Worm (Caenorhabditis elegans) whole organism, L2 larva: ENCODE measurements around the gene srh-279.

Experiments used
- C34F6.9 ChIP-seq: fragments of 150-350 bp; optimal IDR thresholded peaks from 2 replicates; lab custom pipeline; 2014; ENCODE audit warnings: missing biosample characterization, missing genetic modification characterization
- F13H6.1 ChIP-seq: sonication (generic microtip); optimal IDR thresholded peaks from 2 replicates; lab custom pipeline; 2016; ENCODE audit warnings: missing genetic modification characterization, missing compliant biosample characterization
- R02D3.7 ChIP-seq: fragments of 150-350 bp; optimal IDR thresholded peaks from 2 replicates; lab custom pipeline; 2014; ENCODE audit warnings: missing biosample characterization, missing genetic modification characterization
- Y55F3AM.14 ChIP-seq: fragments of 200-800 bp; sonication (Bioruptor generic); optimal IDR thresholded peaks from 2 replicates; lab custom pipeline; 2018; ENCODE audit warnings: mild to moderate bottlenecking, missing genetic modification characterization, missing compliant biosample characterization
- ZK546.5 ChIP-seq: sonication (generic microtip); optimal IDR thresholded peaks from 2 replicates; lab custom pipeline; 2017; ENCODE audit warnings: missing biosample characterization, missing genetic modification characterization
- alr-1 ChIP-seq: fragments of 150-350 bp; optimal IDR thresholded peaks from 2 replicates; lab custom pipeline; 2014; ENCODE audit warnings: missing biosample characterization, missing genetic modification characterization
- aly-2 ChIP-seq: fragments of 150-350 bp; optimal IDR thresholded peaks from 2 replicates; lab custom pipeline; 2014; ENCODE audit warnings: missing biosample characterization, missing genetic modification characterization
- ceh-82 ChIP-seq: fragments of 150-350 bp; optimal IDR thresholded peaks from 2 replicates; lab custom pipeline; 2014; ENCODE audit warnings: missing biosample characterization, missing genetic modification characterization
- dmd-4 ChIP-seq: sonication (generic microtip); optimal IDR thresholded peaks from 2 replicates; lab custom pipeline; 2017; ENCODE audit warnings: missing biosample characterization, missing genetic modification characterization
- egl-27 ChIP-seq: sonication (generic microtip); optimal IDR thresholded peaks from 3 replicates; lab custom pipeline; 2017; ENCODE audit warnings: missing biosample characterization, missing genetic modification reagents, missing genetic modification characterization
- elt-1 ChIP-seq: fragments of 150-350 bp; optimal IDR thresholded peaks from 2 replicates; lab custom pipeline; 2014; ENCODE audit warnings: missing biosample characterization, missing genetic modification characterization
- elt-3 ChIP-seq: sonication (generic microtip); optimal IDR thresholded peaks from 2 replicates; lab custom pipeline; 2017; ENCODE audit warnings: missing biosample characterization, missing genetic modification characterization
- fos-1 ChIP-seq: fragments of 150-350 bp; optimal IDR thresholded peaks from 2 replicates; lab custom pipeline; 2014; ENCODE audit warnings: missing biosample characterization, missing genetic modification characterization
- gmeb-1 ChIP-seq: fragments of 150-350 bp; optimal IDR thresholded peaks from 2 replicates; lab custom pipeline; 2014; ENCODE audit warnings: missing biosample characterization, missing genetic modification characterization
- lin-11 ChIP-seq: fragments of 150-350 bp; sonication (generic microtip); optimal IDR thresholded peaks from 2 replicates; lab custom pipeline; 2014; ENCODE audit warnings: missing biosample characterization, missing genetic modification characterization, inconsistent platforms, mixed read lengths
- lin-13 ChIP-seq: fragments of 150-350 bp; optimal IDR thresholded peaks from 2 replicates; lab custom pipeline; 2014; ENCODE audit warnings: missing biosample characterization, missing genetic modification reagents, missing genetic modification characterization
- lin-39 ChIP-seq: fragments of 150-350 bp; optimal IDR thresholded peaks from 2 replicates; lab custom pipeline; 2014; ENCODE audit warnings: missing biosample characterization, missing genetic modification reagents, missing genetic modification characterization
- lsy-2 ChIP-seq, 2 experiments: fragments of 150-350 bp in 1 of 2; sonication (generic microtip) in 1 of 2; optimal IDR thresholded peaks; 2 replicates each; lab custom pipeline; 2014 to 2017; ENCODE audit warnings: missing biosample characterization in 2 of 2, missing genetic modification characterization in 2 of 2
- mbf-1 ChIP-seq: sonication (generic microtip); optimal IDR thresholded peaks from 2 replicates; lab custom pipeline; 2017; ENCODE audit warnings: missing biosample characterization, missing genetic modification characterization
- mdl-1 ChIP-seq, 2 experiments: fragments of 150-350 bp in 1 of 2; sonication (generic microtip) in 1 of 2; optimal IDR thresholded peaks; 2 replicates each; lab custom pipeline; 2017; ENCODE audit warnings: missing biosample characterization in 2 of 2, missing genetic modification characterization in 2 of 2
- nhr-10 ChIP-seq: sonication (generic microtip); optimal IDR thresholded peaks from 2 replicates; lab custom pipeline; 2017; ENCODE audit warnings: missing biosample characterization, missing genetic modification characterization
- nhr-12 ChIP-seq: fragments of 150-350 bp; optimal IDR thresholded peaks from 2 replicates; lab custom pipeline; 2014; ENCODE audit warnings: missing biosample characterization, missing genetic modification characterization
- nhr-129 ChIP-seq: fragments of 150-350 bp; optimal IDR thresholded peaks from 2 replicates; lab custom pipeline; 2014; ENCODE audit warnings: missing biosample characterization, missing genetic modification characterization
- nhr-21 ChIP-seq: fragments of 150-350 bp; optimal IDR thresholded peaks from 2 replicates; lab custom pipeline; 2014; ENCODE audit warnings: missing biosample characterization, missing genetic modification characterization
- nhr-23 ChIP-seq: fragments of 150-350 bp; optimal IDR thresholded peaks from 2 replicates; lab custom pipeline; 2014; ENCODE audit warnings: missing biosample characterization, missing genetic modification reagents, missing genetic modification characterization
- nhr-237 ChIP-seq: fragments of 150-350 bp; optimal IDR thresholded peaks from 2 replicates; lab custom pipeline; 2014; ENCODE audit warnings: missing biosample characterization, missing genetic modification characterization
- nhr-6 ChIP-seq: fragments of 150-350 bp; optimal IDR thresholded peaks from 2 replicates; lab custom pipeline; 2014; ENCODE audit warnings: missing biosample characterization, missing genetic modification characterization
- nhr-77 ChIP-seq: fragments of 150-350 bp; optimal IDR thresholded peaks from 2 replicates; lab custom pipeline; 2014; ENCODE audit warnings: missing biosample characterization, missing genetic modification characterization
- peb-1 ChIP-seq: fragments of 150-350 bp; optimal IDR thresholded peaks from 2 replicates; lab custom pipeline; 2014; ENCODE audit warnings: missing biosample characterization, missing genetic modification characterization
- sem-4 ChIP-seq: fragments of 150-350 bp; optimal IDR thresholded peaks from 2 replicates; lab custom pipeline; 2014; ENCODE audit warnings: missing biosample characterization, missing genetic modification reagents, missing genetic modification characterization
- sma-3 ChIP-seq: sonication (generic microtip); optimal IDR thresholded peaks from 2 replicates; lab custom pipeline; 2016; ENCODE audit warnings: missing genetic modification reagents, missing genetic modification characterization, missing compliant biosample characterization
- sma-9 ChIP-seq, 2 experiments: fragments of 150-350 bp in 1 of 2; sonication (generic microtip) in 1 of 2; optimal IDR thresholded peaks; 2 replicates each; lab custom pipeline; 2014 to 2016; ENCODE audit warnings: missing genetic modification characterization in 2 of 2, mild to moderate bottlenecking in 1 of 2, missing biosample characterization in 1 of 2, missing compliant biosample characterization in 1 of 2, missing genetic modification reagents in 1 of 2, moderate library complexity in 1 of 2
- snpc-4 ChIP-seq: fragments of 150-350 bp; optimal IDR thresholded peaks from 2 replicates; lab custom pipeline; 2014; ENCODE audit warnings: missing biosample characterization, missing genetic modification characterization
- unc-55 ChIP-seq: fragments of 150-350 bp; sonication (generic microtip); optimal IDR thresholded peaks from 3 replicates; lab custom pipeline; 2014; ENCODE audit warnings: missing biosample characterization, missing genetic modification reagents, missing genetic modification characterization
- unc-62 ChIP-seq: fragments of 150-350 bp; optimal IDR thresholded peaks from 2 replicates; lab custom pipeline; 2014; ENCODE audit warnings: missing biosample characterization, missing genetic modification reagents, missing genetic modification characterization
- zag-1 ChIP-seq: fragments of 150-350 bp; optimal IDR thresholded peaks from 2 replicates; lab custom pipeline; 2014; ENCODE audit warnings: missing biosample characterization, missing genetic modification characterization
- ztf-1 ChIP-seq: fragments of 200-800 bp; sonication (Bioruptor generic); conservative IDR thresholded peaks from 2 replicates; pipeline ENCODE4 v1.3.6; 2022; ENCODE audit warnings: missing genetic modification characterization, missing compliant biosample characterization
- ztf-11 ChIP-seq: sonication (generic microtip); optimal IDR thresholded peaks from 2 replicates; lab custom pipeline; 2017; ENCODE audit warnings: missing biosample characterization, missing genetic modification characterization
- ztf-4 ChIP-seq: fragments of 150-350 bp; optimal IDR thresholded peaks from 2 replicates; lab custom pipeline; 2014; ENCODE audit warnings: missing biosample characterization, missing genetic modification characterization

The srh-279 gene

ce11 chrV:16233624-16234023, 41.4 kb downstream of the srh-279 start, which contains the start of gene clec-233:
TSS of gene clec-233 (plus strand) at chrV:16233924.
- TF ChIP-seq elt-1 (tag; lab: Kevin White, UChicago) (no peak), nhr-23 (tag; lab: Kevin White, UChicago) (no peak), mbf-1 (tag; lab: Kevin White, UChicago) (no peak), ztf-4 (no peak), sma-3 (no peak), lin-13 (no peak), F13H6.1 (tag; lab: Kevin White, UChicago) (no peak), lin-39 (tag; lab: Kevin White, UChicago) (no peak), unc-62 (GFP tag; lab: Kevin White, UChicago) (no peak), gmeb-1 (no peak), Y55F3AM.14 (GFP tag; lab: Kevin White, UChicago) (no peak), aly-2 (no peak)

DNA sequence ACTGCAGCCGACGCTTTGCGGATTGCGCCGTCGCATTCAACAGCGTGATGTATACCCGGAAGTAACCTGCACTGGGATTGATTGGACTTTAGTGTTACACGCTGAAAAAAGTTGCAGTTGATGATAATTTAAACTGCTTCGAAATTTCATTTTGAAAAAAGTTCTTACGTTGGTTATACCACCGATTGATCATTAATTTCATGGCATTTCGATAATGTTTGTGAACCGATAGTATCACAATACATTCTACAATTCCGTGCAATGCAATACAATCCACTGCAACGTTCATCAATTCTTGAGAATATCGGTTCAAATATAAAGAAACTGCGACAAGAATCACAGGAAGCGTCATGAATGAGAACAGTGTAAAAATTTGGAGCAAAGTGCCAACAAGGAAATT, 42.9 kb downstream of the srh-279 start, which contains the start of gene F21H7.3:
TSS of gene F21H7.3 (minus strand) at position 101 of the 400 bp plus-strand sequence.
- TF ChIP-seq nhr-12 (tag; lab: Kevin White, UChicago) (no peak), nhr-21 (no peak), fos-1 (tag; lab: Kevin White, UChicago) (no peak), unc-62 (GFP tag; lab: Kevin White, UChicago) (no peak), nhr-10 (tag; lab: Kevin White, UChicago) (no peak), lin-13 (no peak), nhr-237 (tag; lab: Kevin White, UChicago) (no peak), ztf-11 (tag; lab: Kevin White, UChicago) (no peak), sma-9 (GFP tag; optimal IDR thresholded peaks at IDR 0.05; lab: Kevin White, UChicago) (no peak), sma-9 (tag; optimal IDR thresholded peaks at IDR 0.05; lab: Kevin White, UChicago) (no peak), Y55F3AM.14 (GFP tag; lab: Kevin White, UChicago) (no peak), R02D3.7 (tag; lab: Kevin White, UChicago) (no peak), ztf-4 (no peak), zag-1 (tag; lab: Kevin White, UChicago) (no peak), ZK546.5 (tag; lab: Kevin White, UChicago) (no peak), alr-1 (no peak), elt-3 (tag; lab: Kevin White, UChicago) (no peak), nhr-77 (tag; lab: Kevin White, UChicago) (no peak), lin-11 (tag; lab: Kevin White, UChicago) (no peak), snpc-4 (tag; lab: Kevin White, UChicago) (no peak), gmeb-1 (no peak)

DNA sequence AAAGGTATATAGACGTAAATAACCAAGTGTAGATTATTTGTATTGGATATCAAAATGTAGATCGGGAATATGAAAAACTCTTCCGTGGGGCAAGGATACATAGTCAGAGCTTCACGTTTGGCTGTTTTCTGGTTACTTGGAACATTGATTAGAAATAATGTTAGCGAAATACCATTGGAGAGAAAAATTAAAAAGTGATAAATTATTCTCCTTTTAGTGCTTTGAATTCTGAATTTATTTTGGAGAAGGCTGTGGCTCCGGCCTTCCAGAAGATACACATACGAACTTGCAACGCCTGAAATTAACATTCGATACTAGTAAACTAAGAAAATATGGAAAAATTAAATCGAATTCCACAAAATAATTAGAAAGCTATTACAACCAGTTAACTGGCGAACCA, 43.4 kb downstream of the srh-279 start, which contains the start of gene srh-98:
TSS of gene srh-98 (minus strand) at position 101 of the 400 bp plus-strand sequence.
- TF ChIP-seq lsy-2 (tag; optimal IDR thresholded peaks at IDR 0.05; lab: Kevin White, UChicago), result no peak
- no peak for TF ChIP-seq nhr-6 (tag; lab: Kevin White, UChicago)
- no peak for TF ChIP-seq peb-1 (tag; lab: Kevin White, UChicago)
- TF ChIP-seq nhr-23 (tag; lab: Kevin White, UChicago), result no peak
- no peak for TF ChIP-seq elt-3 (tag; lab: Kevin White, UChicago)
- no peak for TF ChIP-seq ceh-82 (tag; lab: Kevin White, UChicago)
- TF ChIP-seq ztf-11 (tag; lab: Kevin White, UChicago), result no peak
- TF ChIP-seq mbf-1 (tag; lab: Kevin White, UChicago), result no peak
- no peak for TF ChIP-seq nhr-12 (tag; lab: Kevin White, UChicago)
- no peak for TF ChIP-seq lin-11 (tag; lab: Kevin White, UChicago)
- no peak for TF ChIP-seq aly-2
- TF ChIP-seq C34F6.9, result no peak
- no peak for TF ChIP-seq ztf-1 (GFP tag; lab: Robert Waterston, UW)

DNA sequence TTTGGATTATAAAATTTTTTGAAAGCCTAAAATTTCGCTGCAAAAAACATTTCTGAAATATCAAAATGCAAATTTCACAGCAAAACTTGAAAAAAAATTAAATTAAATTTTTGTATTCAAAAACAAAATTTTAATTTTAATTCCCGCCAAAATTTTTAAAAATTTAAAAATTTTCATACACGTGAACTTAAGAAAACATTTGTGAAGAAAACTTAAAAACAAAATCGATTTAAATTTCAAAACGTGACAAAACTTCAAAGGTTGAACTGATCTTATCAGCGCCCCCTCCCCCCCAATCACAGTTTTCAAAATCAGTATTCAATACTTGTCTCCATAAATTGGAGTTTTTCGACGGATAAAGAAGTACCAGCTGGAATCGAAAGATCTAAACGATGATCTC, 45.0 kb downstream of the srh-279 start, which contains the start of gene F21H7.5:
TSS of gene F21H7.5 (plus strand) at position 301 of the 400 bp plus-strand sequence.
- no peak for TF ChIP-seq sma-3
- no peak for TF ChIP-seq mbf-1 (tag; lab: Kevin White, UChicago)
- TF ChIP-seq sem-4 (tag; lab: Kevin White, UChicago), result no peak
- TF ChIP-seq egl-27 (tag; lab: Kevin White, UChicago), result no peak

DNA sequence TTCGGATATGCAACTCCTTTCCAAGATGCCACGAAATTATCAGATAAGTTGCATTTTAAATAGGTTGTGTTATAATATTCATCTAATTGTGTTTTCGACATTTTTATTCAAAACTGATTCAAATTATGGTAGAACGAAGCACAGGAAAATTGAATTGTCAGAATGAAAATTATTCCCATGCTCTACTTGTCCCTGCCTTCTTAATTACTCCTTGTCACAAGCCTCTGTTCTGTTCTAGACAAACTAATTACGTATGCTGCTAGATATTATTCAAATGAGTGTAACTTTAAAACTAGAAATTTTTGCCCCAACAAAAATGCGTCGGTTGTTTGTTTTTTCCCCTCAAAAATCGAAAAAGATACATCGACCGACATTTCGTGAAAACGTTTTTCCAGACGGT, 51.9 kb downstream of the srh-279 start, which contains the start of gene srh-104:
TSS of gene srh-104 (minus strand) at position 101 of the 400 bp plus-strand sequence.
- TF ChIP-seq nhr-237 (tag; lab: Kevin White, UChicago) (no peak), mbf-1 (tag; lab: Kevin White, UChicago) (no peak), alr-1 (no peak), unc-55 (GFP tag; lab: Kevin White, UChicago) (no peak), nhr-10 (tag; lab: Kevin White, UChicago) (no peak), zag-1 (tag; lab: Kevin White, UChicago) (no peak), R02D3.7 (tag; lab: Kevin White, UChicago) (no peak), ceh-82 (tag; lab: Kevin White, UChicago) (no peak), peb-1 (tag; lab: Kevin White, UChicago) (no peak), lsy-2 (tag; optimal IDR thresholded peaks at IDR 0.05; lab: Kevin White, UChicago) (no peak), lin-11 (tag; lab: Kevin White, UChicago) (no peak), mdl-1 (tag; optimal IDR thresholded peaks at IDR 0.05; lab: Kevin White, UChicago) (no peak), dmd-4 (tag; lab: Kevin White, UChicago) (no peak), sma-9 (GFP tag; optimal IDR thresholded peaks at IDR 0.05; lab: Kevin White, UChicago) (no peak), sma-9 (tag; optimal IDR thresholded peaks at IDR 0.05; lab: Kevin White, UChicago) (no peak), lin-39 (tag; lab: Kevin White, UChicago) (no peak), nhr-129 (tag; lab: Kevin White, UChicago) (no peak), snpc-4 (tag; lab: Kevin White, UChicago) (no peak), egl-27 (tag; lab: Kevin White, UChicago) (no peak), sem-4 (tag; lab: Kevin White, UChicago) (no peak)
- TF ChIP-seq, all 48 proteins: peak for 0
